Worm (Caenorhabditis elegans): ENCODE results near the gene R11G10.4.

R11G10.4 gene

ce11 chrV:13488297-13488803 lies 18.1 kb upstream of the R11G10.4 start:
- TF ChIP-seq lin-35 (GFP tag; optimal IDR thresholded peaks at IDR 0.05) = no peak
- TF ChIP-seq snu-23 (GFP tag; optimal IDR thresholded peaks at IDR 0.05) = no peak
- no peak for TF ChIP-seq nhr-47 (tag; optimal IDR thresholded peaks at IDR 0.05)
- TF ChIP-seq sox-4 (tag; optimal IDR thresholded peaks at IDR 0.05) = no peak
- TF ChIP-seq nhr-12 (tag; optimal IDR thresholded peaks at IDR 0.05) = no peak
- TF ChIP-seq nhr-90 (tag; optimal IDR thresholded peaks at IDR 0.05; ENCODE audit: poor library complexity) = no peak
- TF ChIP-seq C16A3.4 (tag; optimal IDR thresholded peaks at IDR 0.05) = no peak
- TF ChIP-seq nhr-20 (tag; optimal IDR thresholded peaks at IDR 0.05) = peak; percentile 40
- TF ChIP-seq lsy-2 (tag; optimal IDR thresholded peaks at IDR 0.05) = peak in 1 of 2 experiments; percentile 30
- no peak for TF ChIP-seq nhr-11 (tag; optimal IDR thresholded peaks at IDR 0.05)
- TF ChIP-seq nhr-71 (tag; optimal IDR thresholded peaks at IDR 0.05) = peak; percentile 4
- no peak for TF ChIP-seq Y116A8C.19 (tag; optimal IDR thresholded peaks at IDR 0.05; ENCODE audit: borderline replicate concordance)
- TF ChIP-seq unc-130 (tag; optimal IDR thresholded peaks at IDR 0.05) = peak; percentile 31
- peak; percentile 61; the same call in 1 of the 2 replicates for TF ChIP-seq grh-1 (GFP tag; IDR thresholded peaks at IDR 0.05)
- TF ChIP-seq hpl-2 (GFP tag; optimal IDR thresholded peaks at IDR 0.05) = no peak
- 0 out of 2 replicates have a peak, but pooled peaks have one; percentile 14 for TF ChIP-seq nhr-19 (GFP tag; conservative IDR thresholded peaks at IDR 0.05)
- TF ChIP-seq ceh-63 (GFP tag; optimal IDR thresholded peaks at IDR 0.05) = no peak
- TF ChIP-seq hlh-4 (tag; optimal IDR thresholded peaks at IDR 0.05) = no peak
- no peak for TF ChIP-seq vab-15 (tag; optimal IDR thresholded peaks at IDR 0.05)
- TF ChIP-seq elt-3 (tag; optimal IDR thresholded peaks at IDR 0.05) = peak in 1 of 6 experiments; percentile 63
- TF ChIP-seq lir-3 (tag; optimal IDR thresholded peaks at IDR 0.05; ENCODE audit: poor library complexity) = no peak
- no peak for TF ChIP-seq nhr-77 (tag; optimal IDR thresholded peaks at IDR 0.05)
- TF ChIP-seq snpc-4 (tag; optimal IDR thresholded peaks at IDR 0.05) = no peak
- TF ChIP-seq swsn-7 (tag; optimal IDR thresholded peaks at IDR 0.05) = no peak
- no peak for TF ChIP-seq lin-15B (tag; optimal IDR thresholded peaks at IDR 0.05)
- TF ChIP-seq lin-14 (GFP tag; optimal IDR thresholded peaks at IDR 0.05) = peak; percentile 37
- no peak for TF ChIP-seq dsc-1 (tag; optimal IDR thresholded peaks at IDR 0.05)
- TF ChIP-seq blmp-1 (tag; optimal IDR thresholded peaks at IDR 0.05) = peak; percentile 34
- TF ChIP-seq nhr-85 (tag) = peak; percentile 85
- TF ChIP-seq efl-1 (optimal IDR thresholded peaks at IDR 0.05) = no peak
- peak in 1 of 2 experiments; percentile 3 for TF ChIP-seq efl-1 (GFP tag; optimal IDR thresholded peaks at IDR 0.05 in 1 of 2)
- no peak for TF ChIP-seq ces-1 (GFP tag; optimal IDR thresholded peaks at IDR 0.05)
- no peak for TF ChIP-seq unc-30 (tag; optimal IDR thresholded peaks at IDR 0.05)
- no peak for TF ChIP-seq unc-86 (tag; optimal IDR thresholded peaks at IDR 0.05)

- TF ChIP-seq blmp-1 (tag; optimal IDR thresholded peaks at IDR 0.05) (peak; percentile 96), nhr-85 (tag) (peak; percentile 93), grh-1 (GFP tag; IDR thresholded peaks at IDR 0.05) (peak; percentile 44), nhr-20 (tag; optimal IDR thresholded peaks at IDR 0.05) (peak; percentile 56), lsy-2 (tag; optimal IDR thresholded peaks at IDR 0.05) (no peak), nhr-90 (tag; optimal IDR thresholded peaks at IDR 0.05; ENCODE audit: poor library complexity) (peak; percentile 29), elt-3 (tag; optimal IDR thresholded peaks at IDR 0.05) (peak in 2 of 6 experiments; percentile 50 to 69), nhr-71 (tag; optimal IDR thresholded peaks at IDR 0.05) (peak; percentile 41), mep-1 (tag; optimal IDR thresholded peaks at IDR 0.05) (peak; percentile 2), snu-23 (GFP tag; optimal IDR thresholded peaks at IDR 0.05) (peak; percentile 38), fkh-8 (tag; optimal IDR thresholded peaks at IDR 0.05) (no peak), alr-1 (tag; optimal IDR thresholded peaks at IDR 0.05; ENCODE audit: borderline replicate concordance) (no peak), lin-14 (GFP tag; optimal IDR thresholded peaks at IDR 0.05) (peak; percentile 60)
Observed at ce11 chrV:13489830-13490229, 16.6 kb upstream of the R11G10.4 start, which contains the start of gene T10G3.3. Gene T10G3.3 (minus strand): TSS chrV:13490199.

ce11 chrV:13497322-13497847 lies 9.0 kb upstream of the R11G10.4 start, which contains the start of the genes eea-1 and gut-2:
Gene eea-1 (minus strand): TSS chrV:13497372.
Gene gut-2 (plus strand): TSS chrV:13497690.
- TF ChIP-seq nhr-85 (tag) (peak; percentile 92), grh-1 (GFP tag; IDR thresholded peaks at IDR 0.05) (peak; percentile 88), mab-9 (GFP tag; IDR thresholded peaks at IDR 0.05) (no peak), lin-13 (GFP tag; optimal IDR thresholded peaks at IDR 0.05) (peak; percentile 43), nhr-71 (tag; optimal IDR thresholded peaks at IDR 0.05) (peak; percentile 80), hpl-2 (GFP tag; optimal IDR thresholded peaks at IDR 0.05) (no peak), lin-35 (GFP tag; optimal IDR thresholded peaks at IDR 0.05) (peak; percentile 63 to 77), lin-14 (GFP tag; optimal IDR thresholded peaks at IDR 0.05) (peak; percentile 79), aha-1 (tag; optimal IDR thresholded peaks at IDR 0.05) (no peak), sup-37 (GFP tag; optimal IDR thresholded peaks at IDR 0.05) (no peak), nhr-237 (tag; optimal IDR thresholded peaks at IDR 0.05) (no peak), ztf-4 (tag; optimal IDR thresholded peaks at IDR 0.05) (peak; percentile 54), mdl-1 (tag; optimal IDR thresholded peaks at IDR 0.05) (peak in 1 of 2 experiments; percentile 47), rnt-1 (tag; optimal IDR thresholded peaks at IDR 0.05) (peak; percentile 76), hlh-17 (GFP tag; optimal IDR thresholded peaks at IDR 0.05; ENCODE audit: borderline replicate concordance) (no peak), nhr-84 (tag; optimal IDR thresholded peaks at IDR 0.05) (no peak), ztf-11 (tag; optimal IDR thresholded peaks at IDR 0.05) (no peak)
